Worm (Caenorhabditis elegans): ENCODE results near the gene cutl-17.

Gene cutl-17

DNA sequence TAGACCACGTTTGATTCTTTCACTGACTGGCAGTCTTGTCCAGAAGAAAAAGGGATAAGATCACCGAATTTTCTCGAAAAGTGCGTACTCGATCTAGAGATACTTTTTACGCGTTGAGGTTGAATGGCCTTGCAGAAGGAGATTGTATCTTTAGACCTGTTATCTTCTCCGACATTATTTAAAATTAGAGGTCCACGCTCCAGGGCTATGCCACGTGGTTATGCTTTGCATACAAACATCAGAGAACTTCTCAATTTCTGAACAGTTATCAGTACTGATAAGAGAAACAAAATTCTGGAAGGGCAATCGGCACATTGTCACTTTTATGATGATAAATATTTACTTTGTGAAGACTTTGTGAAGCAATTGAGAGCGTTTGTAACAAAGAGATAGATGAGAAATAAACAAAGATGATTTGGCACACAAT lies 15.2 kb downstream of the cutl-17 start (continued):
- TF ChIP-seq F57A8.1 (GFP tag; optimal IDR thresholded peaks at IDR 0.05) (no peak), Y56A3A.18 (GFP tag; IDR thresholded peaks at IDR 0.05) (no peak), ztf-25 (GFP tag; IDR thresholded peaks at IDR 0.05) (no peak), nfyb-1 (GFP tag; IDR thresholded peaks at IDR 0.05) (peak; percentile 61), ztf-18 (tag; optimal IDR thresholded peaks at IDR 0.05) (no peak), lag-1 (GFP tag; IDR thresholded peaks at IDR 0.05) (no peak), rcor-1 (GFP tag; IDR thresholded peaks at IDR 0.05) (no peak), repo-1 (tag; optimal IDR thresholded peaks at IDR 0.05) (peak; percentile 41), ztf-26 (tag; optimal IDR thresholded peaks at IDR 0.05) (peak; percentile 81), Y95B8A.8 (GFP tag; IDR thresholded peaks at IDR 0.05) (no peak), Y79H2A.3 (GFP tag; conservative IDR thresholded peaks at IDR 0.05) (no peak), K12H6.12 (tag; optimal IDR thresholded peaks at IDR 0.05) (no peak), aptf-3 (GFP tag; IDR thresholded peaks at IDR 0.05) (no peak), D2030.7 (GFP tag; IDR thresholded peaks at IDR 0.05) (no peak), snpc-3.4 (tag; optimal IDR thresholded peaks at IDR 0.05) (peak; percentile 30), attf-3 (GFP tag; conservative IDR thresholded peaks at IDR 0.05) (no peak), zim-3 (tag; optimal IDR thresholded peaks at IDR 0.05) (no peak), nhr-120 (GFP tag; IDR thresholded peaks at IDR 0.05) (no peak), T26A5.8 (tag; optimal IDR thresholded peaks at IDR 0.05) (no peak), dpff-1 (tag; optimal IDR thresholded peaks at IDR 0.05) (no peak), atf-7 (tag; optimal IDR thresholded peaks at IDR 0.05) (no peak), ztf-6 (GFP tag; IDR thresholded peaks at IDR 0.05) (no peak), rpc-1 (optimal IDR thresholded peaks at IDR 0.05) (no peak), rpc-1 (tag; optimal IDR thresholded peaks at IDR 0.05) (no peak), F57C9.4 (tag; optimal IDR thresholded peaks at IDR 0.05) (no peak), lin-35 (GFP tag; optimal IDR thresholded peaks at IDR 0.05) (no peak), lsy-27 (tag; optimal IDR thresholded peaks at IDR 0.05; ENCODE audit: borderline replicate concordance, insufficient read depth) (no peak), nhr-80 (tag; optimal IDR thresholded peaks at IDR 0.05) (peak; percentile 86), sdz-38 (tag; optimal IDR thresholded peaks at IDR 0.05) (no peak), nfya-2 (GFP tag; IDR thresholded peaks at IDR 0.05) (no peak), dox-1 (GFP tag; IDR thresholded peaks at IDR 0.05) (peak; percentile 44; the same call in 1 of the 2 replicates), F23B12.7 (tag; optimal IDR thresholded peaks at IDR 0.05; ENCODE audit: insufficient read depth) (no peak), ets-4 (GFP tag; optimal IDR thresholded peaks at IDR 0.05) (peak; percentile 36), ceh-79 (tag; optimal IDR thresholded peaks at IDR 0.05) (no peak), lin-40 (tag; optimal IDR thresholded peaks at IDR 0.05) (peak; percentile 72), hmg-1.2 (GFP tag; IDR thresholded peaks at IDR 0.05) (no peak), snpc-1.3 (tag; optimal IDR thresholded peaks at IDR 0.05; ENCODE audit: insufficient read depth) (no peak), ccch-3 (GFP tag; optimal IDR thresholded peaks at IDR 0.05) (no peak), attf-6 (GFP tag; IDR thresholded peaks at IDR 0.05) (no peak), K11D2.4 (GFP tag; IDR thresholded peaks at IDR 0.05) (no peak), rec-8 (tag; optimal IDR thresholded peaks at IDR 0.05) (no peak), F52B5.7 (tag; optimal IDR thresholded peaks at IDR 0.05) (no peak), B0019.2 (GFP tag; conservative IDR thresholded peaks at IDR 0.05) (no peak), F49E8.2 (tag; optimal IDR thresholded peaks at IDR 0.05; ENCODE audit: insufficient read depth) (no peak), hrde-1 (tag; optimal IDR thresholded peaks at IDR 0.05; ENCODE audit: borderline replicate concordance) (no peak), tbp1 (GFP tag; optimal IDR thresholded peaks at IDR 0.05) (peak; percentile 49), let-526 (GFP tag; IDR thresholded peaks at IDR 0.05) (no peak), Y53G8AR.9 (GFP tag; conservative IDR thresholded peaks at IDR 0.05) (no peak), ceh-58 (GFP tag; IDR thresholded peaks at IDR 0.05) (no peak)
